Worm (Caenorhabditis elegans) whole organism, L3 larva: ENCODE measurements around the gene atgp-1.
A peak's percentile ranks its signal among the peaks of the same experiment; 100 is the strongest.

Source experiments
- R02D3.7 ChIP-seq: fragments of 150-350 bp; optimal IDR thresholded peaks from 2 replicates; lab custom pipeline; 2014; ENCODE audit warnings: missing biosample characterization, missing genetic modification characterization
- ZK546.5 ChIP-seq: sonication (generic microtip); optimal IDR thresholded peaks from 2 replicates; lab custom pipeline; 2017; ENCODE audit warnings: missing biosample characterization, missing genetic modification characterization
- aly-2 ChIP-seq: fragments of 150-350 bp; optimal IDR thresholded peaks from 2 replicates; lab custom pipeline; 2014; ENCODE audit warnings: missing biosample characterization, missing genetic modification characterization
- ceh-16 ChIP-seq: sonication (generic microtip); optimal IDR thresholded peaks from 2 replicates; lab custom pipeline; 2017; ENCODE audit warnings: missing biosample characterization, missing genetic modification characterization
- ceh-82 ChIP-seq: fragments of 150-350 bp; optimal IDR thresholded peaks from 2 replicates; lab custom pipeline; 2014; ENCODE audit warnings: missing biosample characterization, missing genetic modification characterization
- ceh-9 ChIP-seq: sonication (generic microtip); optimal IDR thresholded peaks from 2 replicates; lab custom pipeline; 2018; ENCODE audit warnings: missing biosample characterization, missing genetic modification characterization
- daf-12 ChIP-seq: fragments of 150-350 bp; optimal IDR thresholded peaks from 2 replicates; lab custom pipeline; 2014; ENCODE audit warnings: missing biosample characterization, missing genetic modification reagents, missing genetic modification characterization
- egl-5 ChIP-seq: fragments of 150-350 bp; optimal IDR thresholded peaks from 2 replicates; lab custom pipeline; 2017; ENCODE audit warnings: missing biosample characterization, missing genetic modification reagents, missing genetic modification characterization, inconsistent platforms
- elt-1 ChIP-seq: fragments of 150-350 bp; optimal IDR thresholded peaks from 2 replicates; lab custom pipeline; 2014; ENCODE audit warnings: missing biosample characterization, missing genetic modification characterization
- elt-2 ChIP-seq: sonication (generic microtip); optimal IDR thresholded peaks from 2 replicates; lab custom pipeline; 2016; ENCODE audit warnings: missing genetic modification reagents, mild to moderate bottlenecking, missing genetic modification characterization, missing compliant biosample characterization
- eor-1 ChIP-seq, 2 experiments: fragments of 150-350 bp; optimal IDR thresholded peaks; 2 replicates each; lab custom pipeline; 2014 to 2018; ENCODE audit warnings: missing biosample characterization in 2 of 2, missing genetic modification characterization in 2 of 2
- fkh-10 ChIP-seq: sonication (generic microtip); optimal IDR thresholded peaks from 2 replicates; lab custom pipeline; 2017; ENCODE audit warnings: missing biosample characterization, missing genetic modification reagents, missing genetic modification characterization
- fos-1 ChIP-seq: fragments of 150-350 bp; optimal IDR thresholded peaks from 2 replicates; lab custom pipeline; 2014; ENCODE audit warnings: missing biosample characterization, missing genetic modification characterization
- hmg-11 ChIP-seq: sonication (generic microtip); optimal IDR thresholded peaks from 2 replicates; lab custom pipeline; 2016; ENCODE audit warnings: missing genetic modification characterization, missing compliant biosample characterization
- jun-1 ChIP-seq: fragments of 150-350 bp; optimal IDR thresholded peaks from 2 replicates; lab custom pipeline; 2014; ENCODE audit warnings: missing biosample characterization, missing genetic modification reagents, missing genetic modification characterization
- lin-15B ChIP-seq: fragments of 150-350 bp; optimal IDR thresholded peaks from 2 replicates; lab custom pipeline; 2014; ENCODE audit warnings: missing biosample characterization, missing genetic modification characterization
- lin-39 ChIP-seq: fragments of 150-350 bp; optimal IDR thresholded peaks from 2 replicates; lab custom pipeline; 2018; ENCODE audit warnings: missing biosample characterization, missing genetic modification reagents, missing genetic modification characterization
- mdl-1 ChIP-seq: fragments of 150-350 bp; optimal IDR thresholded peaks from 2 replicates; lab custom pipeline; 2014; ENCODE audit warnings: missing biosample characterization, missing genetic modification characterization
- nfya-1 ChIP-seq: sonication (generic microtip); optimal IDR thresholded peaks from 2 replicates; lab custom pipeline; 2017; ENCODE audit warnings: missing genetic modification characterization, mild to moderate bottlenecking, missing compliant biosample characterization, antibody characterized with exemption, moderate library complexity; ENCODE audit not compliant: insufficient read depth
- nhr-11 ChIP-seq: fragments of 150-350 bp; optimal IDR thresholded peaks from 2 replicates; lab custom pipeline; 2014; ENCODE audit warnings: missing biosample characterization, missing genetic modification characterization
- nhr-25 ChIP-seq: sonication (generic microtip); optimal IDR thresholded peaks from 2 replicates; lab custom pipeline; 2017; ENCODE audit warnings: missing biosample characterization, missing genetic modification characterization
- nhr-28 ChIP-seq: fragments of 150-350 bp; optimal IDR thresholded peaks from 2 replicates; lab custom pipeline; 2014; ENCODE audit warnings: missing biosample characterization, missing genetic modification characterization
- nhr-43 ChIP-seq: sonication (generic microtip); optimal IDR thresholded peaks from 2 replicates; lab custom pipeline; 2016; ENCODE audit warnings: mild to moderate bottlenecking, missing genetic modification characterization, missing compliant biosample characterization; ENCODE audit not compliant: poor library complexity, severe bottlenecking
- nhr-76 ChIP-seq: fragments of 150-350 bp; sonication (generic microtip); optimal IDR thresholded peaks from 5 replicates; lab custom pipeline; 2014; ENCODE audit warnings: missing biosample characterization, missing genetic modification characterization
- pqm-1 ChIP-seq: fragments of 150-350 bp; optimal IDR thresholded peaks from 2 replicates; lab custom pipeline; 2017; ENCODE audit warnings: missing biosample characterization, missing genetic modification characterization, inconsistent platforms
- snpc-4 ChIP-seq: fragments of 150-350 bp; optimal IDR thresholded peaks from 2 replicates; lab custom pipeline; 2014; ENCODE audit warnings: missing biosample characterization, missing genetic modification characterization
- unc-62 ChIP-seq: fragments of 150-350 bp; sonication (generic microtip); optimal IDR thresholded peaks from 4 replicates; lab custom pipeline; 2014; ENCODE audit warnings: missing biosample characterization, missing genetic modification reagents, missing genetic modification characterization
- zag-1 ChIP-seq: fragments of 150-350 bp; optimal IDR thresholded peaks from 2 replicates; lab custom pipeline; 2014; ENCODE audit warnings: missing biosample characterization, missing genetic modification characterization
- ztf-4 ChIP-seq: fragments of 150-350 bp; optimal IDR thresholded peaks from 2 replicates; lab custom pipeline; 2014; ENCODE audit warnings: missing biosample characterization, missing genetic modification characterization

The atgp-1 gene

DNA sequence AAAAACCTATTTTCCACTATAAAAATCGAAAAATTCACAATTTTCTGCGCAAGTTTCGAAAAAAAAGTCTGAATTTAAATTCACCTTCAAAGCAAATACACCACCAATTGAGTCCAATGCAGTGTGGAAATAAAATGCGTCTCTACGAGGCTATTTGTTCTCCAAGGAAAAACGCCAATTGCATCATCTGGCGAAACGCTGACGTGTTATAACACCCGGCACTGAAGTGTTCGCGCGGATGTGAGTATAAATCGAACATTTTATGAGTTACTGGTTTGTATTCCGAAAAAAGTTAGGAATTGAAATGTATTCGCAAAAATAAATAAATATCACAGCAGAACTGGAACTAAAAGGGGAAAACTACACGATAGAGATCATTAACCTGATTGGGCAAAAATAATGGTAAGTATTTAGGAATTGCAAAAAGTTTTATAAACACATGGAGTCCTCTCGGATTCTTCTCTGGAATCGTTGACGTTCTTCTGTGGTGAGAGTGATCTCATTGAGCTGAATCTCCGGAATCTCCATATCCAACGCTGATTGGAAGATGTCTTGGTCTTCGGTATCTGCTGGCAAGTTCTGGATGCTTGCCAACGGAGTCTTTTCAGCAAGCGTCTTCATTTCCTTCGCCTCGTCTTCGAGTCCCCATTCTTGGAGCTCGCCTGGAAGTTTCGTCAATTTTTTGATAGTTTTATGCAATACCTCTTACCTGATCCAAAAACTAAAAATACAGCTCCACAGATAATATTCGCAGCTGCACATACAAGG lies 18.9 kb downstream of the atgp-1 start, which contains the start of gene zipt-7.1:
Gene zipt-7.1, minus strand, starts transcription at position 232 of the 768 bp plus-strand sequence.
- TF ChIP-seq R02D3.7 (no peak), elt-2 (tag; lab: Kevin White, UChicago) (peak; percentile 3), egl-5 (peak; percentile 13)

DNA sequence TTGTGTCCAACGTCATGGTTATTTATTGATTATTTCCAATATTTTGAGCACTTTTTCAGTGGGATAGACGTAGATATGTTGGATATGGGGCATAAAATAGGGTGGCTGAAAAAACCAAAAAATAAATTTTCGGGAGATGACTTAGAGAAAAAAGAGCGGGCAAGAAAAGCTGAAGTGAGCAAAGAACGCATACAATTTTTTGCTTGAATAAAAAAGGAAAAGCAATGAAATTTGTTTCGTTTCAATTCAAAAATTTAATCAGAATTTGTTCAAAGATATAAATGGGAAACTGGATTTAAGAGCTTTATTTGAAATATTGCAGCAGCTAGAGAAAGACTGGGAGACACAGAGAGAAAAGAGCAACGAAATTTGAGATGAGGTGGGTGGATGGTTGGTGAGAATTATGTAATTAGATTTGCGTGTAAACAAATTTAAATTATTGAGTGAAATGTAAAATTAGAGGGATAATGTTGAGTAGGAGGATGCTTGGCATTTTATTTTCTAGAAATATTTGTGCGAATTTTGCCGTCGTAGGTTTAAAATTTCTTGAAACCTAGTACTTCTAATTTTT lies 22.6 kb downstream of the atgp-1 start, which contains the start of the genes T28F3.11 and slc-17.4:
Gene T28F3.11, minus strand, starts transcription at position 51 of the 571 bp plus-strand sequence.
Gene slc-17.4, minus strand, starts transcription at position 105 of the 571 bp plus-strand sequence.
- no peak for TF ChIP-seq ceh-82 (tag; lab: Kevin White, UChicago)
- TF ChIP-seq nhr-25, result no peak
- TF ChIP-seq eor-1 (tag; optimal IDR thresholded peaks at IDR 0.05; lab: Kevin White, UChicago), result no peak
- no peak for TF ChIP-seq nhr-43 (tag; lab: Kevin White, UChicago)
- no peak for TF ChIP-seq nfya-1 (tag; lab: Kevin White, UChicago)
- TF ChIP-seq zag-1 (tag; lab: Kevin White, UChicago), result no peak
- TF ChIP-seq elt-1 (tag; lab: Kevin White, UChicago), result no peak
- TF ChIP-seq, all 47 proteins: peak for 0

DNA sequence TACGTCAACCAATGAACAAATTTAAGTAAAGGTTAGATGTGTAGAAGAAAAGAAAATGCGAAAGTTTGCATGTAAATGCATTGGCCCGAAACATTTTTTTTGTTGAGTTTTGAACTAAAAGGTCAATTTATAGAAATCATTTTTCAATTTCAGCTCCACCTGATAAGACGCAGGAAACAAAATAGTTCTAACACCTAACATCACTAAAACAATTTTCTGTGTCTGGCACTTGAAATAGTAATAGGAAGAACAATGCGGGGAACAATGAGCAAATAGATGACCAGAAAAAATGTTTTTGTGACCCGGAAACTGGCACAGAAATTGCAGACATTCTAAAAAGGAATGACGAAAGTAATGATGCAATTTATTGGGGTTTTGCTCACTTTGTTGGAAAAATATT lies 23.2 kb downstream of the atgp-1 start:
- TF ChIP-seq pqm-1 (tag; lab: Kevin White, UChicago) (peak; percentile 72), aly-2 (tag; lab: Kevin White, UChicago) (no peak), elt-2 (tag; lab: Kevin White, UChicago) (peak; percentile 59)

DNA sequence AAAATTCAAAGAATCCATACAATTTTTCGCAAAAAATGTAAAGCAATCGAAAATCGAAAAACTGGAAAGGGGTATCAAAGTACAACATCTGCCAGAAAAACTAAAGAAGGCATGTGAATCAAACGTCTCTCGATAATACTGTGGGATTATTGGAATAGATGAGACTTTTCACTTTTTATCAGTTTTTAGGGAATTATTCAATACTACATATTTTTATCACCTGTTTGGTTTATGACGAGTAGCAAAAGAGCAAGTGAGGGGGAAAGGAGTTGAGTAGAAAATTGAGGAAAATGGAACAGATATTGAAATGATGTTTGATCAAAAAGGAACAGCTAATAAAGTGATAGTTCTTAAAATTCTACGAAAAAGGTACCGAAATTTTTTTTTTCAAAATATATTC lies 23.9 kb downstream of the atgp-1 start:
- peak; percentile 55 for TF ChIP-seq pqm-1 (tag; lab: Kevin White, UChicago)
- TF ChIP-seq fos-1 (tag; lab: Kevin White, UChicago), result no peak
- TF ChIP-seq elt-2 (tag; lab: Kevin White, UChicago), result peak; percentile 59

- TF ChIP-seq nhr-28 (tag; lab: Kevin White, UChicago) (no peak), unc-62 (no peak), jun-1 (no peak), hmg-11 (tag; lab: Kevin White, UChicago) (peak; percentile 40), ZK546.5 (tag; lab: Kevin White, UChicago) (no peak), nfya-1 (tag; lab: Kevin White, UChicago) (no peak), nhr-43 (tag; lab: Kevin White, UChicago) (no peak), snpc-4 (no peak), egl-5 (peak; percentile 71), lin-15B (tag; lab: Kevin White, UChicago) (peak; percentile 32), fkh-10 (GFP tag; lab: Kevin White, UChicago) (no peak), lin-39 (tag; lab: Kevin White, UChicago) (peak; percentile 72)
These were observed 24.5 kb downstream of the atgp-1 start for ce11 chrIV:17293679-17294078.

DNA sequence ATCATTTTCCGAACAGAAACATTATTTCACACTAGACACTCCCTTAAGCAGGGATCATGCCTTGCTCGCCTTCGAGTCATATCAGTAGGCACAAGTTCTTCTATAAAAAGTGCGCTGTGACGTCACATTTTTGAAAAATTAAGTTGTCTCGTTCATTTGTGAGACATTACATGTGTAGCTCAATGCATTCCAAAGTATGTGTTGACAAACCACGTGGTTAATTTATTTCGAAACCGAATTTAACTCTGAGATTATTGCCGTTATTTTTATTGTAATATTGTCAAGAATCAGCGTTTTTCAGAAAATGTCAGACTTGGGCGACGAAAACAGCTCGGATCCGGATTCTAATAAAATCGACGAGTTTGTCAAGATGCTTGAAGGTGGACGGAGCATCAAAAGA lies 25.3 kb downstream of the atgp-1 start, which contains the start of gene T28F3.5:
Gene T28F3.5, plus strand, starts transcription at position 301 of the 400 bp plus-strand sequence.
- TF ChIP-seq daf-12 (tag; lab: Kevin White, UChicago) (no peak), nfya-1 (tag; lab: Kevin White, UChicago) (no peak), eor-1 (tag; optimal IDR thresholded peaks at IDR 0.05; lab: Kevin White, UChicago) (no peak), ZK546.5 (tag; lab: Kevin White, UChicago) (no peak)
- TF ChIP-seq, all 47 proteins: peak for 0

- no peak for TF ChIP-seq ceh-16 (tag; lab: Kevin White, UChicago)
- no peak for TF ChIP-seq elt-1 (tag; lab: Kevin White, UChicago)
- TF ChIP-seq ceh-9 (tag; lab: Kevin White, UChicago), result no peak
- no peak for TF ChIP-seq nhr-76
- TF ChIP-seq daf-12 (tag; lab: Kevin White, UChicago), result no peak
- no peak for TF ChIP-seq nhr-43 (tag; lab: Kevin White, UChicago)
- no peak for TF ChIP-seq ztf-4 (tag; lab: Kevin White, UChicago)
- TF ChIP-seq mdl-1 (tag; lab: Kevin White, UChicago), result no peak
- TF ChIP-seq nhr-11 (tag; lab: Kevin White, UChicago), result no peak
These were observed 32.8 kb downstream of the atgp-1 start, which contains the start of gene ifta-2 for ce11 chrIV:17301933-17302332. Gene ifta-2, minus strand, starts transcription at chrIV:17302033.
